Fruit fly (Drosophila melanogaster) whole organism, embryonic: Measurements from ENCODE around the gene CG2901.

ENCODE experiments used
- BtbVII ChIP-seq: fragments of 200-800 bp; sonication (Bioruptor generic); optimal IDR thresholded peaks from 3 replicates; lab custom pipeline; 2017; ENCODE audit warnings: missing biosample characterization, mild to moderate bottlenecking, missing genetic modification characterization
- Bteb2 ChIP-seq: fragments of 200-800 bp; sonication (Bioruptor generic); optimal IDR thresholded peaks from 2 replicates; lab custom pipeline; 2016; ENCODE audit warnings: missing biosample characterization, missing genetic modification characterization
- CG10321 ChIP-seq: fragments of 200-800 bp; sonication (Bioruptor generic); IDR thresholded peaks from 2 replicates; pipeline ENCODE4 v1.3.6; 2022; ENCODE audit warnings: missing biosample characterization, missing genetic modification characterization
- CG11085 ChIP-seq: fragments of 200-800 bp; sonication (Bioruptor generic); IDR thresholded peaks from 2 replicates; pipeline ENCODE4 v1.3.6; 2022; ENCODE audit warnings: missing biosample characterization, missing genetic modification characterization
- CG11093 ChIP-seq: fragments of 200-800 bp; sonication (Bioruptor generic); IDR thresholded peaks from 3 replicates; pipeline ENCODE4 v1.3.6; 2022; ENCODE audit warnings: missing biosample characterization, missing genetic modification characterization
- CG13287 ChIP-seq: fragments of 200-800 bp; sonication (Bioruptor generic); IDR thresholded peaks from 2 replicates; pipeline ENCODE4 v1.3.6; 2022; ENCODE audit warnings: missing biosample characterization, missing genetic modification characterization; ENCODE audit not compliant: partially characterized antibody
- CG14667 ChIP-seq: fragments of 200-800 bp; sonication (Bioruptor generic); IDR thresholded peaks from 2 replicates; pipeline ENCODE4 v1.3.6; 2022; ENCODE audit warnings: missing biosample characterization, missing genetic modification characterization
- CG14710 ChIP-seq: fragments of 200-800 bp; sonication (Bioruptor generic); optimal IDR thresholded peaks from 3 replicates; lab custom pipeline; 2019; ENCODE audit warnings: missing biosample characterization, mild to moderate bottlenecking, missing genetic modification characterization, moderate library complexity
- CG14860 ChIP-seq: fragments of 200-800 bp; sonication (Bioruptor generic); IDR thresholded peaks from 3 replicates; pipeline ENCODE4 v1.3.6; 2022; ENCODE audit warnings: missing biosample characterization, missing genetic modification characterization; ENCODE audit not compliant: partially characterized antibody
- CG2875 ChIP-seq: fragments of 200-800 bp; sonication (Bioruptor generic); optimal IDR thresholded peaks from 2 replicates; lab custom pipeline; 2017; ENCODE audit warnings: missing biosample characterization, mild to moderate bottlenecking, missing genetic modification characterization, missing genetic modification reagents
- CG2889 ChIP-seq: fragments of 200-800 bp; sonication (Bioruptor generic); IDR thresholded peaks from 3 replicates; pipeline ENCODE4 v1.3.6; 2022; ENCODE audit warnings: missing biosample characterization, missing genetic modification characterization
- CG30431 ChIP-seq: fragments of 200-800 bp; sonication (Bioruptor generic); optimal IDR thresholded peaks from 2 replicates; lab custom pipeline; 2017; ENCODE audit warnings: missing biosample characterization, missing genetic modification characterization
- CG31224 ChIP-seq: fragments of 200-800 bp; sonication (Bioruptor generic); IDR thresholded peaks from 2 replicates; pipeline ENCODE4 v1.3.6; 2022; ENCODE audit warnings: missing biosample characterization, missing genetic modification characterization
- CG33213 ChIP-seq: fragments of 200-800 bp; sonication (Bioruptor generic); optimal IDR thresholded peaks from 3 replicates; lab custom pipeline; 2016; ENCODE audit warnings: missing biosample characterization, missing genetic modification characterization
- CG4820 ChIP-seq: fragments of 200-800 bp; sonication (Bioruptor generic); optimal IDR thresholded peaks from 3 replicates; lab custom pipeline; 2016; ENCODE audit warnings: missing biosample characterization, missing genetic modification characterization
- CG7372 ChIP-seq: fragments of 200-800 bp; sonication (Bioruptor generic); IDR thresholded peaks from 2 replicates; pipeline ENCODE4 v1.3.6; 2022; ENCODE audit warnings: missing biosample characterization, missing genetic modification characterization
- CG7987 ChIP-seq: fragments of 200-800 bp; sonication (Bioruptor generic); optimal IDR thresholded peaks from 2 replicates; lab custom pipeline; 2018; ENCODE audit warnings: missing biosample characterization, mild to moderate bottlenecking, missing genetic modification characterization, moderate library complexity
- CG8765 ChIP-seq: fragments of 200-800 bp; sonication (Bioruptor generic); IDR thresholded peaks from 2 replicates; pipeline ENCODE4 v1.3.6; 2022; ENCODE audit warnings: missing biosample characterization, missing genetic modification characterization
- CG9609 ChIP-seq: fragments of 200-800 bp; sonication (Bioruptor generic); optimal IDR thresholded peaks from 3 replicates; lab custom pipeline; 2016; ENCODE audit warnings: missing biosample characterization, missing genetic modification characterization
- CTCF ChIP-seq: fragments of 200-800 bp; sonication (Bioruptor generic); optimal IDR thresholded peaks from 2 replicates; lab custom pipeline; 2017; ENCODE audit warnings: missing biosample characterization, mild to moderate bottlenecking, missing genetic modification characterization, moderate library complexity
- CkIIα-i1 ChIP-seq: fragments of 200-800 bp; sonication (Bioruptor generic); IDR thresholded peaks from 2 replicates; pipeline ENCODE4 v1.3.6; 2022; ENCODE audit warnings: missing biosample characterization, missing genetic modification characterization
- Deaf1 ChIP-seq: fragments of 200-800 bp; optimal IDR thresholded peaks from 3 replicates; lab custom pipeline; 2019; ENCODE audit warnings: missing biosample characterization, mild to moderate bottlenecking, missing genetic modification characterization, moderate library complexity
- Dfd ChIP-seq, 2 experiments: fragments of >200 bp; optimal IDR thresholded peaks; 2 replicates each; lab custom pipeline; 2017; ENCODE audit warnings: missing biosample characterization in 2 of 2, missing genetic modification characterization in 2 of 2
- Dip3 ChIP-seq: fragments of 200-800 bp; sonication (Bioruptor generic); optimal IDR thresholded peaks from 3 replicates; lab custom pipeline; 2016; ENCODE audit warnings: missing biosample characterization, missing genetic modification characterization
- Doc3 ChIP-seq: fragments of 200-800 bp; sonication (Bioruptor generic); IDR thresholded peaks from 3 replicates; pipeline ENCODE4 v1.3.6; 2022; ENCODE audit warnings: missing biosample characterization, missing genetic modification characterization; ENCODE audit not compliant: partially characterized antibody
- Dp ChIP-seq: fragments of 200-800 bp; sonication (Bioruptor generic); optimal IDR thresholded peaks from 2 replicates; lab custom pipeline; 2018; ENCODE audit warnings: missing biosample characterization, mild to moderate bottlenecking, missing genetic modification characterization, moderate library complexity
- Dref ChIP-seq: fragments of 200-800 bp; sonication (Bioruptor generic); IDR thresholded peaks from 2 replicates; pipeline ENCODE4 v1.3.6; 2022; ENCODE audit warnings: missing biosample characterization, missing genetic modification characterization
- H15 ChIP-seq: fragments of 200-800 bp; sonication (Bioruptor generic); IDR thresholded peaks from 3 replicates; pipeline ENCODE4 v1.3.6; 2022; ENCODE audit warnings: missing biosample characterization, missing genetic modification characterization
- MESR4 ChIP-seq: fragments of 200-800 bp; sonication (Bioruptor generic); optimal IDR thresholded peaks from 2 replicates; lab custom pipeline; 2018; ENCODE audit warnings: missing biosample characterization, mild to moderate bottlenecking, missing genetic modification characterization, moderate library complexity
- MTF-1 ChIP-seq: fragments of 200-800 bp; sonication (Bioruptor generic); optimal IDR thresholded peaks from 2 replicates; lab custom pipeline; 2018; ENCODE audit warnings: missing biosample characterization, mild to moderate bottlenecking, missing genetic modification characterization, borderline replicate concordance
- Nf-YC ChIP-seq: fragments of 200-800 bp; optimal IDR thresholded peaks from 3 replicates; lab custom pipeline; 2019; ENCODE audit warnings: missing biosample characterization, mild to moderate bottlenecking, missing genetic modification characterization, moderate library complexity
- Opbp ChIP-seq: fragments of 200-800 bp; sonication (Bioruptor generic); IDR thresholded peaks from 3 replicates; pipeline ENCODE4 v1.3.6; 2022; ENCODE audit warnings: missing biosample characterization, missing genetic modification characterization; ENCODE audit not compliant: partially characterized antibody
- Optix ChIP-seq: fragments of 200-800 bp; sonication (Bioruptor generic); IDR thresholded peaks from 3 replicates; pipeline ENCODE4 v1.3.6; 2022; ENCODE audit warnings: missing biosample characterization, missing genetic modification characterization
- Pdp1 ChIP-seq, 2 experiments: fragments of 200-800 bp; sonication (Bioruptor generic); optimal IDR thresholded peaks; 3 replicates each; lab custom pipeline; 2016; ENCODE audit warnings: missing biosample characterization in 2 of 2, missing genetic modification characterization in 2 of 2, mild to moderate bottlenecking in 1 of 2, moderate library complexity in 1 of 2
- Sox100B ChIP-seq: fragments of 200-800 bp; sonication (Bioruptor generic); optimal IDR thresholded peaks from 3 replicates; lab custom pipeline; 2018; ENCODE audit warnings: missing biosample characterization, mild to moderate bottlenecking, missing genetic modification characterization
- Sox102F ChIP-seq: fragments of 200-800 bp; sonication (Bioruptor generic); optimal IDR thresholded peaks from 2 replicates; lab custom pipeline; 2018; ENCODE audit warnings: missing biosample characterization, mild to moderate bottlenecking, missing genetic modification characterization, moderate library complexity
- amos ChIP-seq: fragments of 200-800 bp; sonication (Bioruptor generic); IDR thresholded peaks from 2 replicates; pipeline ENCODE4 v1.3.6; 2022; ENCODE audit warnings: missing biosample characterization, missing genetic modification characterization; ENCODE audit not compliant: partially characterized antibody
- ato ChIP-seq: fragments of 200-800 bp; sonication (Bioruptor generic); IDR thresholded peaks from 2 replicates; pipeline ENCODE4 v1.3.6; 2022; ENCODE audit warnings: missing biosample characterization, missing genetic modification characterization; ENCODE audit not compliant: partially characterized antibody
- cas ChIP-seq: fragments of 200-800 bp; sonication (Bioruptor generic); IDR thresholded peaks from 2 replicates; pipeline ENCODE4 v1.3.6; 2022; ENCODE audit warnings: missing biosample characterization, missing genetic modification characterization
- cato ChIP-seq: fragments of 200-800 bp; sonication (Bioruptor generic); optimal IDR thresholded peaks from 2 replicates; lab custom pipeline; 2016; ENCODE audit warnings: missing biosample characterization, missing genetic modification characterization, borderline replicate concordance
- ci ChIP-seq: fragments of 200-800 bp; sonication (Bioruptor generic); IDR thresholded peaks from 3 replicates; pipeline ENCODE4 v1.3.6; 2022; ENCODE audit warnings: missing biosample characterization, missing genetic modification characterization
- corto ChIP-seq: fragments of 200-800 bp; sonication (Bioruptor generic); optimal IDR thresholded peaks from 2 replicates; lab custom pipeline; 2016; ENCODE audit warnings: missing biosample characterization, mild to moderate bottlenecking, missing genetic modification characterization, moderate library complexity
- crp ChIP-seq, 2 experiments: fragments of 200-800 bp; sonication (Bioruptor generic); optimal IDR thresholded peaks; 2 replicates in 1 of 2; 3 replicates in 1 of 2; lab custom pipeline; 2017; ENCODE audit warnings: missing biosample characterization in 2 of 2, missing genetic modification characterization in 2 of 2, mild to moderate bottlenecking in 1 of 2, moderate library complexity in 1 of 2
- dm ChIP-seq: fragments of 200-800 bp; sonication (Bioruptor generic); optimal IDR thresholded peaks from 3 replicates; lab custom pipeline; 2016; ENCODE audit warnings: missing biosample characterization, missing genetic modification characterization
- dmrt11E ChIP-seq: fragments of 200-800 bp; sonication (Bioruptor generic); optimal IDR thresholded peaks from 3 replicates; lab custom pipeline; 2018; ENCODE audit warnings: missing biosample characterization, mild to moderate bottlenecking, missing genetic modification characterization, moderate library complexity
- eyg ChIP-seq: fragments of 200-800 bp; sonication (Bioruptor generic); optimal IDR thresholded peaks from 3 replicates; lab custom pipeline; 2016; ENCODE audit warnings: missing biosample characterization, missing genetic modification characterization
- hbn ChIP-seq: fragments of 200-800 bp; sonication (Bioruptor generic); IDR thresholded peaks from 2 replicates; pipeline ENCODE4 v1.3.6; 2022; ENCODE audit warnings: missing biosample characterization, missing genetic modification characterization; ENCODE audit not compliant: partially characterized antibody
- hkb ChIP-seq, 2 experiments: fragments of 200-800 bp in 1 of 2; fragments of >200 bp in 1 of 2; sonication (Bioruptor generic) in 1 of 2; IDR thresholded peaks in 1 of 2; optimal IDR thresholded peaks in 1 of 2; 2 replicates each; pipeline versions ENCODE4 v1.3.6 to Lab custom; 2017 to 2022; ENCODE audit warnings: missing biosample characterization in 1 of 2, missing genetic modification characterization in 1 of 2
- inv ChIP-seq: fragments of 200-800 bp; sonication (Bioruptor generic); IDR thresholded peaks from 2 replicates; pipeline ENCODE4 v1.3.6; 2022; ENCODE audit warnings: missing biosample characterization, missing genetic modification characterization; ENCODE audit not compliant: partially characterized antibody
- vnd ChIP-seq: fragments of 200-800 bp; sonication (Bioruptor generic); IDR thresholded peaks from 3 replicates; pipeline ENCODE4 v1.3.6; 2022; ENCODE audit warnings: missing biosample characterization, missing genetic modification characterization; ENCODE audit not compliant: partially characterized antibody

The CG2901 gene

DNA sequence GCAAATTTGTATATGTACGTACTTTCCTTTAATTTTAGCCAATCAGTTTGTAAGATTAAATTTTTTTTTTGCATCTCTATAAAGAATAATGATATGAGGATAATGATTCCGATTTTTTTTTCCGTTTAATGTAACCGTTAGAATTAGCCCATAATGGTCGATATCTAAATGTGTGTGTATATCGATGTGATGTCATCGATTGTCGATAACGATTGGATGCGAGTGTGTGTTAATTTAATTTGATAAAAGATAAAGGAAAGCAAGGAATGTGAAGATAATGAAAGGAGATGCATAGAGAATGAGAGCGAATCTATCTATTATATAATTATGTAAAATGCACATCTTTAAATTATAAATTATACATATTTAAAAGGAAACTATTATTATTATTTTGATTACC is 39.6 kb upstream of the CG2901 start (continued):
- TF ChIP-seq CG14710 (no peak), vnd (peak; percentile 70), BtbVII (GFP tag; lab: Kevin White, UChicago) (no peak), MTF-1 (no peak), CG33213 (GFP tag; lab: Kevin White, UChicago) (no peak), Dp (GFP tag; lab: Kevin White, UChicago) (peak; percentile 22), Bteb2 (GFP tag; lab: Kevin White, UChicago) (no peak), Dfd (GFP tag; optimal IDR thresholded peaks at IDR 0.05; lab: Kevin White, UChicago) (no peak), inv (GFP tag; lab: Robert Waterston, UW) (peak; percentile 34; the same call in 1 of the 2 replicates), cato (no peak), hbn (GFP tag; lab: Robert Waterston, UW) (peak; percentile 35; the same call in 1 of the 2 replicates), CG9609 (GFP tag; lab: Kevin White, UChicago) (no peak), CG11093 (GFP tag; lab: Robert Waterston, UW) (no peak), Doc3 (GFP tag; lab: Robert Waterston, UW) (peak; percentile 54), Dip3 (GFP tag; lab: Kevin White, UChicago) (no peak), CG7987 (GFP tag; lab: Kevin White, UChicago) (no peak), MESR4 (GFP tag; lab: Kevin White, UChicago) (no peak), CG10321 (GFP tag; lab: Robert Waterston, UW) (no peak), CG8765 (GFP tag; lab: Robert Waterston, UW) (no peak), Sox100B (GFP tag; lab: Kevin White, UChicago) (no peak), cas (GFP tag; lab: Robert Waterston, UW) (no peak), CkIIα-i1 (GFP tag; lab: Robert Waterston, UW) (no peak), eyg (GFP tag; lab: Kevin White, UChicago) (no peak), CG30431 (GFP tag; lab: Kevin White, UChicago) (no peak), amos (GFP tag; lab: Robert Waterston, UW) (peak; percentile 61; the same call in 1 of the 2 replicates), crp (GFP tag; optimal IDR thresholded peaks at IDR 0.05; lab: Kevin White, UChicago) (no peak), Dref (GFP tag; lab: Robert Waterston, UW) (peak; percentile 65), corto (GFP tag; lab: Kevin White, UChicago) (no peak), Deaf1 (no peak), ato (GFP tag; lab: Robert Waterston, UW) (peak; percentile 78), CG4820 (GFP tag; lab: Kevin White, UChicago) (no peak), CG14667 (GFP tag; lab: Robert Waterston, UW) (no peak), CTCF (no peak), ci (GFP tag; lab: Robert Waterston, UW) (no peak), dmrt11E (tag; lab: Kevin White, UChicago) (no peak), Optix (GFP tag; lab: Robert Waterston, UW) (no peak), dm (no peak), Nf-YC (tag; lab: Kevin White, UChicago) (no peak), CG13287 (peak; percentile 69), Pdp1 (GFP tag; optimal IDR thresholded peaks at IDR 0.05; lab: Kevin White, UChicago) (peak in 1 of 2 experiments; percentile 49), CG14860 (GFP tag; lab: Robert Waterston, UW) (peak; percentile 76), H15 (GFP tag; lab: Robert Waterston, UW) (no peak), Opbp (peak; percentile 80; the same call in 2 of the 3 replicates), Sox102F (GFP tag; lab: Kevin White, UChicago) (no peak), hkb (optimal IDR thresholded peaks at IDR 0.05; lab: Kevin White, UChicago) (no peak), hkb (GFP tag; IDR thresholded peaks at IDR 0.05; lab: Robert Waterston, UW) (no peak), CG31224 (no peak), CG2889 (no peak), CG11085 (GFP tag; lab: Robert Waterston, UW) (no peak), CG7372 (GFP tag; lab: Robert Waterston, UW) (no peak), CG2875 (no peak)
